Worm (Caenorhabditis elegans): Measurements from ENCODE around the gene C09G9.5.

C09G9.5 gene

ce11 chrIV:8893746-8894145 lies 7.4 kb downstream of the C09G9.5 start, which contains the start of gene rad-54.L2 (continued):
- TF ChIP-seq F33H1.4 (GFP tag; IDR thresholded peaks at IDR 0.05) (peak; percentile 33; the same call in 1 of the 2 replicates), hmg-1.2 (GFP tag; IDR thresholded peaks at IDR 0.05) (peak; percentile 69; the same call in 1 of the 2 replicates), gei-17 (GFP tag; optimal IDR thresholded peaks at IDR 0.05) (no peak), lin-40 (tag; optimal IDR thresholded peaks at IDR 0.05) (peak; percentile 48), Y53G8AR.9 (GFP tag; conservative IDR thresholded peaks at IDR 0.05) (0 out of 2 replicates have a peak, but pooled peaks have one; percentile 15), dox-1 (GFP tag; IDR thresholded peaks at IDR 0.05) (0 out of 2 replicates have a peak, but pooled peaks have one; percentile 14), lir-1 (GFP tag; conservative IDR thresholded peaks at IDR 0.05) (no peak), hlh-26 (GFP tag; conservative IDR thresholded peaks at IDR 0.05) (no peak), lin-54 (GFP tag; optimal IDR thresholded peaks at IDR 0.05) (peak; percentile 37), mcd-1 (GFP tag; IDR thresholded peaks at IDR 0.05) (peak; percentile 77), nhr-27 (tag; optimal IDR thresholded peaks at IDR 0.05) (no peak), tlf-1 (GFP tag; optimal IDR thresholded peaks at IDR 0.05) (peak; percentile 51), pbrm-1 (GFP tag; IDR thresholded peaks at IDR 0.05) (peak; percentile 42; the same call in 1 of the 2 replicates), madf-6 (GFP tag; IDR thresholded peaks at IDR 0.05) (peak; percentile 46; the same call in 1 of the 2 replicates), ekl-4 (GFP tag; IDR thresholded peaks at IDR 0.05) (peak; percentile 68; the same call in 1 of the 2 replicates), rpc-1 (optimal IDR thresholded peaks at IDR 0.05) (peak; percentile 15), rpc-1 (tag; optimal IDR thresholded peaks at IDR 0.05) (no peak), attf-5 (GFP tag; optimal IDR thresholded peaks at IDR 0.05) (peak; percentile 78), nhr-80 (tag; optimal IDR thresholded peaks at IDR 0.05) (peak; percentile 56), madf-8 (GFP tag; conservative IDR thresholded peaks at IDR 0.05) (no peak), hsf-1 (GFP tag; IDR thresholded peaks at IDR 0.05) (peak; percentile 84), ccch-3 (GFP tag; optimal IDR thresholded peaks at IDR 0.05) (no peak), Y95B8A.8 (GFP tag; IDR thresholded peaks at IDR 0.05) (no peak), repo-1 (tag; optimal IDR thresholded peaks at IDR 0.05) (no peak), Y53F4B.3 (GFP tag; IDR thresholded peaks at IDR 0.05) (no peak), F37B4.10 (GFP tag; IDR thresholded peaks at IDR 0.05) (no peak), B0261.1 (tag; optimal IDR thresholded peaks at IDR 0.05) (no peak), pha-4 (tag; optimal IDR thresholded peaks at IDR 0.05) (peak; percentile 91), snpc-4 (GFP tag; optimal IDR thresholded peaks at IDR 0.05) (no peak), snpc-4 (tag; optimal IDR thresholded peaks at IDR 0.05) (peak in 2 of 4 experiments; percentile 14 to 35)

ce11 chrIV:8901346-8901745 lies 15.0 kb downstream of the C09G9.5 start, which contains the start of gene C27B7.5:
TSS of gene C27B7.5 (plus strand) at chrIV:8901646.
- TF ChIP-seq lsl-1 (GFP tag; optimal IDR thresholded peaks at IDR 0.05) (peak; percentile 5), ztf-6 (GFP tag; IDR thresholded peaks at IDR 0.05) (no peak), aptf-3 (GFP tag; IDR thresholded peaks at IDR 0.05) (no peak), ztf-18 (tag; optimal IDR thresholded peaks at IDR 0.05) (no peak), snpc-4 (GFP tag; optimal IDR thresholded peaks at IDR 0.05) (no peak), snpc-4 (tag; optimal IDR thresholded peaks at IDR 0.05) (peak in 1 of 4 experiments; percentile 20), hmg-1.2 (GFP tag; IDR thresholded peaks at IDR 0.05) (0 out of 2 replicates have a peak, but pooled peaks have one; percentile 8), hlh-12 (tag; optimal IDR thresholded peaks at IDR 0.05) (no peak), let-526 (GFP tag; IDR thresholded peaks at IDR 0.05) (no peak), ztf-28 (GFP tag; IDR thresholded peaks at IDR 0.05) (no peak), F49E8.2 (tag; optimal IDR thresholded peaks at IDR 0.05; ENCODE audit: insufficient read depth) (no peak), mcd-1 (GFP tag; IDR thresholded peaks at IDR 0.05) (no peak), ccch-3 (GFP tag; optimal IDR thresholded peaks at IDR 0.05) (no peak), athp-1 (tag; optimal IDR thresholded peaks at IDR 0.05) (no peak), hrde-1 (tag; optimal IDR thresholded peaks at IDR 0.05; ENCODE audit: borderline replicate concordance) (peak; percentile 35), ceh-79 (tag; optimal IDR thresholded peaks at IDR 0.05) (no peak), nhr-179 (tag; optimal IDR thresholded peaks at IDR 0.05) (no peak), T07F8.4 (tag; optimal IDR thresholded peaks at IDR 0.05) (no peak), T26A5.8 (tag; optimal IDR thresholded peaks at IDR 0.05) (no peak), tbp1 (GFP tag; optimal IDR thresholded peaks at IDR 0.05) (no peak), mxl-1 (tag; optimal IDR thresholded peaks at IDR 0.05) (no peak), ekl-4 (GFP tag; IDR thresholded peaks at IDR 0.05) (no peak), nhr-27 (tag; optimal IDR thresholded peaks at IDR 0.05) (no peak), K11D2.4 (GFP tag; IDR thresholded peaks at IDR 0.05) (no peak), ceh-91 (GFP tag; IDR thresholded peaks at IDR 0.05) (no peak)

Data from whole organism, young adult.